Fruit fly (Drosophila melanogaster): ENCODE data around the gene CG14805.

DNA sequence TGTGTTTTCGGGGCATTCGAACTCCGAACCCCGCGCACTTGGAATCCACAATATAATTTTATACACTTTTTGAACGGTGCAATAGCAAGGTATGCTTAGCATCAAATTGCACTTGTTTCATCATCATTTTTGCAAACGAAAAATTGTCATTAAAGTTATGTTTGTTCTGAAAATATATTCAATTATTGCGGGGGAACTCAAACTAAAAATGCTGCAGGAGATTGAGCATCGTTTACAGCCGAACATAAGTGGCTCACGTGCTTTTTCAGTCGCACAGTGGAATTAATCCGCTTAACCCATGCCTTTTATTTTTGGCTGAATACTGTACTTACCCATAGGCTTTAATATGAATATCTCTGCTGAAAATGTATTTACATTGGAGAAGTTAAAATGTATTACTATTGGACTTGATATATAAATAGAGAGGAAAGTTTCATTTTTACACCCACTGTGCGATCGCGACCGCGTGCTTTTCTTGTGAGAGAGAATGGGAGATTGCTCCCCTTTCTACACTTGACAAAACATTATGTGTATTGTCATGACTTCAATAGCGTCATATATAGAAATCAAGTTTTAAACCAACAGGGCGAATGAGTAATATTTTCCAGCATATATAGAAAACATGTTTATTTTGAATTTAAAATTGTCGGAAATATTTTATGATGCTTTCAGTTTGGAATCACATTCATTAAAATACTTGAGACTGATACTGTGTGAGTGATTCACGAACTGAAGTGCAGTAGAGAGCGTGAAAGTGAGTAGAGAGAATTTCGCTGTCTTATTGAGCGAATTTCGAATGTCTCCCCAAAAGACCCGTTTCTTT, 46.5 kb upstream of the CG14805 start:
- TF ChIP-seq usp (GFP tag; optimal IDR thresholded peaks at IDR 0.05) (no peak), pan (optimal IDR thresholded peaks at IDR 0.05) (no peak)

Measured in whole organism.